Fruit fly (Drosophila melanogaster): Measurements from ENCODE around the gene CG46399.
A peak's percentile ranks its signal among the peaks of the same experiment; 100 is the strongest.

Gene CG46399

dm6 chrX:14882536-14883118 is 23.6 kb downstream of the CG46399 start, which contains the start of the genes CG45064 and CG45065 (continued):
- peak in 1 of 2 experiments; percentile 77 for TF ChIP-seq Hr78 (GFP tag; optimal IDR thresholded peaks at IDR 0.05)
- peak; percentile 56 for TF ChIP-seq gcm2 (GFP tag; optimal IDR thresholded peaks at IDR 0.05)
- TF ChIP-seq cato (GFP tag; optimal IDR thresholded peaks at IDR 0.05; ENCODE audit: borderline replicate concordance) = peak; percentile 76
- TF ChIP-seq tin (GFP tag; optimal IDR thresholded peaks at IDR 0.05) = peak; percentile 75
- TF ChIP-seq D19B (GFP tag; optimal IDR thresholded peaks at IDR 0.05) = peak; percentile 11
- TF ChIP-seq bigmax (GFP tag; optimal IDR thresholded peaks at IDR 0.05) = no peak
- peak; percentile 16 for TF ChIP-seq trh (GFP tag; optimal IDR thresholded peaks at IDR 0.05)
- TF ChIP-seq CG4404 (GFP tag; IDR thresholded peaks at IDR 0.05) = peak; percentile 24; the same call in 1 of the 2 replicates
- TF ChIP-seq CG2678 (tag; optimal IDR thresholded peaks at IDR 0.05) = peak; percentile 93
- TF ChIP-seq Dek (tag; optimal IDR thresholded peaks at IDR 0.05) = peak; percentile 75
- no peak for TF ChIP-seq CG13894 (tag; optimal IDR thresholded peaks at IDR 0.05)
- peak; percentile 86 for TF ChIP-seq Sox100B (GFP tag; optimal IDR thresholded peaks at IDR 0.05)
- TF ChIP-seq CG12299 (tag; optimal IDR thresholded peaks at IDR 0.05) = peak; percentile 22
- peak; percentile 73 for TF ChIP-seq pho (GFP tag; optimal IDR thresholded peaks at IDR 0.05)
- peak; percentile 76 for TF ChIP-seq Hr3 (GFP tag; optimal IDR thresholded peaks at IDR 0.05)
- TF ChIP-seq HLH54F (GFP tag; optimal IDR thresholded peaks at IDR 0.05) = peak; percentile 81
- TF ChIP-seq unc-4 (GFP tag; IDR thresholded peaks at IDR 0.05; ENCODE audit: partially characterized antibody) = no peak
- TF ChIP-seq grau (tag; optimal IDR thresholded peaks at IDR 0.05) = peak; percentile 82
- TF ChIP-seq CG2875 (GFP tag; optimal IDR thresholded peaks at IDR 0.05) = peak; percentile 80
- peak; percentile 93 for TF ChIP-seq Awh (GFP tag; IDR thresholded peaks at IDR 0.05)
- 0 out of 2 replicates have a peak, but pooled peaks have one; percentile 22 for TF ChIP-seq NFAT (GFP tag; IDR thresholded peaks at IDR 0.05)
- no peak for TF ChIP-seq sc (optimal IDR thresholded peaks at IDR 0.05)
- peak; percentile 70 for TF ChIP-seq sc (GFP tag; optimal IDR thresholded peaks at IDR 0.05)
- peak; percentile 84 for TF ChIP-seq dysf (GFP tag; IDR thresholded peaks at IDR 0.05)
- TF ChIP-seq Taf1 (GFP tag; IDR thresholded peaks at IDR 0.05) = no peak
- TF ChIP-seq cwo (GFP tag; optimal IDR thresholded peaks at IDR 0.05) = peak; percentile 66
- TF ChIP-seq ssp (GFP tag; IDR thresholded peaks at IDR 0.05) = peak; percentile 73
- peak; percentile 61 for TF ChIP-seq twi (tag; optimal IDR thresholded peaks at IDR 0.05)
- no peak for TF ChIP-seq Doc3 (GFP tag; IDR thresholded peaks at IDR 0.05; ENCODE audit: partially characterized antibody)
- peak; percentile 73 for TF ChIP-seq Meics (GFP tag; optimal IDR thresholded peaks at IDR 0.05)
- TF ChIP-seq CG14710 (tag; optimal IDR thresholded peaks at IDR 0.05) = peak; percentile 78
- TF ChIP-seq CG4328 (GFP tag; optimal IDR thresholded peaks at IDR 0.05) = peak; percentile 36
- TF ChIP-seq D (optimal IDR thresholded peaks at IDR 0.05) = no peak
- peak; percentile 83 for TF ChIP-seq D (GFP tag; optimal IDR thresholded peaks at IDR 0.05)
- peak; percentile 72 for TF ChIP-seq CG14441 (GFP tag; IDR thresholded peaks at IDR 0.05)
- no peak for TF ChIP-seq prd (optimal IDR thresholded peaks at IDR 0.05)
- TF ChIP-seq prd (GFP tag; IDR thresholded peaks at IDR 0.05) = peak; percentile 84
- peak; percentile 71 for TF ChIP-seq CG6813 (GFP tag; optimal IDR thresholded peaks at IDR 0.05)
- TF ChIP-seq CG9817 (tag; optimal IDR thresholded peaks at IDR 0.05) = peak; percentile 67
- TF ChIP-seq tgo (GFP tag; IDR thresholded peaks at IDR 0.05) = peak; percentile 66
- TF ChIP-seq B-H2 (GFP tag; optimal IDR thresholded peaks at IDR 0.05) = no peak
- TF ChIP-seq CG17829 (tag; optimal IDR thresholded peaks at IDR 0.05) = peak; percentile 86
- no peak for TF ChIP-seq Elba2 (GFP tag; optimal IDR thresholded peaks at IDR 0.05)
- TF ChIP-seq salm (tag; optimal IDR thresholded peaks at IDR 0.05) = peak; percentile 79
- peak; percentile 67 for TF ChIP-seq CG12155 (GFP tag; optimal IDR thresholded peaks at IDR 0.05)
- TF ChIP-seq Hmx (GFP tag; optimal IDR thresholded peaks at IDR 0.05) = peak; percentile 57
- TF ChIP-seq CG7987 (GFP tag; optimal IDR thresholded peaks at IDR 0.05) = no peak
- peak; percentile 80 for TF ChIP-seq CG4820 (GFP tag; optimal IDR thresholded peaks at IDR 0.05)
- peak; percentile 91 for TF ChIP-seq CG5953 (GFP tag; IDR thresholded peaks at IDR 0.05)
- peak; percentile 73 for TF ChIP-seq Atf-2 (GFP tag; optimal IDR thresholded peaks at IDR 0.05)
